Worm (Caenorhabditis elegans): ENCODE measurements around the gene F45D3.3.

- TF ChIP-seq snpc-4 (tag; optimal IDR thresholded peaks at IDR 0.05) (no peak), jun-1 (tag; optimal IDR thresholded peaks at IDR 0.05) (no peak), unc-30 (tag; optimal IDR thresholded peaks at IDR 0.05) (no peak), lin-15B (tag; optimal IDR thresholded peaks at IDR 0.05) (no peak), nhr-71 (tag; optimal IDR thresholded peaks at IDR 0.05) (no peak), fos-1 (tag; optimal IDR thresholded peaks at IDR 0.05) (no peak), unc-62 (GFP tag; optimal IDR thresholded peaks at IDR 0.05) (no peak), aly-2 (tag; optimal IDR thresholded peaks at IDR 0.05) (no peak), elt-3 (tag; optimal IDR thresholded peaks at IDR 0.05) (no peak), fkh-4 (tag; optimal IDR thresholded peaks at IDR 0.05; ENCODE audit: borderline replicate concordance) (no peak), blmp-1 (tag; optimal IDR thresholded peaks at IDR 0.05) (no peak), nhr-237 (tag; optimal IDR thresholded peaks at IDR 0.05) (no peak), nhr-19 (GFP tag; conservative IDR thresholded peaks at IDR 0.05) (no peak), sptf-1 (tag; optimal IDR thresholded peaks at IDR 0.05) (no peak)
Observed at ce11 chrV:12567312-12567711, 17.1 kb upstream of the F45D3.3 start.

Data from whole organism, L1 larva.